Worm (Caenorhabditis elegans) whole organism, mixed stage, embryonic: ENCODE data around the gene F34D10.8.
A peak's percentile ranks its signal among the peaks of the same experiment; 100 is the strongest.

ENCODE experiments used
- M03D4.4 ChIP-seq: sonication (generic microtip); optimal IDR thresholded peaks from 2 replicates; lab custom pipeline; 2017; ENCODE audit warnings: mild to moderate bottlenecking, missing genetic modification characterization, missing compliant biosample characterization
- bed-3 ChIP-seq: fragments of 200-800 bp; sonication (Bioruptor generic); optimal IDR thresholded peaks from 3 replicates; lab custom pipeline; 2018; ENCODE audit warnings: mild to moderate bottlenecking, missing genetic modification characterization, moderate library complexity, missing compliant biosample characterization
- blmp-1 ChIP-seq: fragments of 150-350 bp; optimal IDR thresholded peaks from 2 replicates; lab custom pipeline; 2014; ENCODE audit warnings: missing biosample characterization, missing genetic modification characterization
- ceh-39 ChIP-seq: fragments of 150-350 bp; optimal IDR thresholded peaks from 2 replicates; lab custom pipeline; 2014; ENCODE audit warnings: missing biosample characterization, missing genetic modification characterization
- ceh-43 ChIP-seq: fragments of 200-800 bp; sonication (Bioruptor generic); optimal IDR thresholded peaks from 2 replicates; lab custom pipeline; 2018; ENCODE audit warnings: mild to moderate bottlenecking, missing genetic modification characterization, moderate library complexity, missing compliant biosample characterization
- ceh-83 ChIP-seq: fragments of 200-800 bp; sonication (Bioruptor generic); optimal IDR thresholded peaks from 2 replicates; lab custom pipeline; 2018; ENCODE audit warnings: mild to moderate bottlenecking, missing genetic modification characterization, missing compliant biosample characterization
- ces-1 ChIP-seq: fragments of 150-350 bp; optimal IDR thresholded peaks from 2 replicates; lab custom pipeline; 2014; ENCODE audit warnings: missing biosample characterization, missing genetic modification reagents, missing genetic modification characterization
- cnd-1 ChIP-seq: fragments of 200-800 bp; sonication (Bioruptor generic); optimal IDR thresholded peaks from 2 replicates; lab custom pipeline; 2018; ENCODE audit warnings: mild to moderate bottlenecking, missing genetic modification characterization, missing compliant biosample characterization
- drap-1 ChIP-seq: fragments of 200-800 bp; sonication (Bioruptor generic); optimal IDR thresholded peaks from 3 replicates; lab custom pipeline; 2018; ENCODE audit warnings: mild to moderate bottlenecking, missing genetic modification characterization, missing compliant biosample characterization
- elt-1 ChIP-seq: sonication (generic microtip); optimal IDR thresholded peaks from 2 replicates; lab custom pipeline; 2017; ENCODE audit warnings: missing genetic modification characterization, mild to moderate bottlenecking, missing compliant biosample characterization, antibody characterized with exemption, moderate library complexity, borderline replicate concordance; ENCODE audit not compliant: insufficient read depth
- elt-3 ChIP-seq: fragments of 150-350 bp; optimal IDR thresholded peaks from 2 replicates; lab custom pipeline; 2014; ENCODE audit warnings: missing biosample characterization, missing genetic modification characterization
- flh-1 ChIP-seq: fragments of 200-800 bp; sonication (Bioruptor generic); optimal IDR thresholded peaks from 2 replicates; lab custom pipeline; 2018; ENCODE audit warnings: mild to moderate bottlenecking, missing genetic modification characterization, moderate library complexity, missing compliant biosample characterization
- hlh-1 ChIP-seq: fragments of 150-350 bp; optimal IDR thresholded peaks from 2 replicates; lab custom pipeline; 2014; ENCODE audit warnings: missing biosample characterization, missing genetic modification reagents, missing genetic modification characterization
- lin-13 ChIP-seq: fragments of 150-350 bp; optimal IDR thresholded peaks from 2 replicates; lab custom pipeline; 2014; ENCODE audit warnings: missing biosample characterization, missing genetic modification characterization
- lin-32 ChIP-seq: fragments of 200-800 bp; sonication (Bioruptor generic); optimal IDR thresholded peaks from 2 replicates; lab custom pipeline; 2018; ENCODE audit warnings: mild to moderate bottlenecking, missing genetic modification characterization, missing compliant biosample characterization
- lsy-2 ChIP-seq: fragments of 150-350 bp; optimal IDR thresholded peaks from 2 replicates; lab custom pipeline; 2014; ENCODE audit warnings: missing biosample characterization, missing genetic modification characterization
- mab-5 ChIP-seq: fragments of 150-350 bp; optimal IDR thresholded peaks from 2 replicates; lab custom pipeline; 2014; ENCODE audit warnings: missing biosample characterization, missing genetic modification characterization
- mls-2 ChIP-seq: sonication (generic microtip); optimal IDR thresholded peaks from 2 replicates; lab custom pipeline; 2016; ENCODE audit warnings: mild to moderate bottlenecking, missing genetic modification characterization, moderate library complexity, missing compliant biosample characterization
- nhr-12 ChIP-seq: fragments of 150-350 bp; optimal IDR thresholded peaks from 2 replicates; lab custom pipeline; 2014; ENCODE audit warnings: missing biosample characterization, missing genetic modification characterization
- nhr-2 ChIP-seq: fragments of 150-350 bp; optimal IDR thresholded peaks from 2 replicates; lab custom pipeline; 2014; ENCODE audit warnings: missing biosample characterization, missing genetic modification characterization
- nhr-237 ChIP-seq: fragments of 150-350 bp; optimal IDR thresholded peaks from 2 replicates; lab custom pipeline; 2014; ENCODE audit warnings: missing biosample characterization, missing genetic modification characterization
- nhr-28 ChIP-seq: fragments of 150-350 bp; optimal IDR thresholded peaks from 2 replicates; lab custom pipeline; 2014; ENCODE audit warnings: missing biosample characterization, missing genetic modification characterization
- nhr-76 ChIP-seq: sonication (generic microtip); optimal IDR thresholded peaks from 2 replicates; lab custom pipeline; 2017; ENCODE audit warnings: missing biosample characterization, missing genetic modification characterization
- sem-2 ChIP-seq: fragments of 200-800 bp; sonication (Bioruptor generic); optimal IDR thresholded peaks from 2 replicates; lab custom pipeline; 2018; ENCODE audit warnings: mild to moderate bottlenecking, missing genetic modification characterization, missing compliant biosample characterization
- snpc-4 ChIP-seq: fragments of 150-350 bp; optimal IDR thresholded peaks from 2 replicates; lab custom pipeline; 2014; ENCODE audit warnings: missing biosample characterization, missing genetic modification characterization
- sptf-1 ChIP-seq: sonication (generic microtip); optimal IDR thresholded peaks from 2 replicates; lab custom pipeline; 2017; ENCODE audit warnings: mild to moderate bottlenecking, missing genetic modification characterization, moderate library complexity, missing compliant biosample characterization
- unc-120 ChIP-seq: sonication (generic microtip); optimal IDR thresholded peaks from 2 replicates; lab custom pipeline; 2017; ENCODE audit warnings: missing genetic modification characterization, missing compliant biosample characterization; ENCODE audit not compliant: poor library complexity, severe bottlenecking
- unc-39 ChIP-seq: fragments of 150-350 bp; optimal IDR thresholded peaks from 2 replicates; lab custom pipeline; 2014; ENCODE audit warnings: missing biosample characterization, missing genetic modification characterization
- unc-62 ChIP-seq: fragments of 150-350 bp; optimal IDR thresholded peaks from 2 replicates; lab custom pipeline; 2014; ENCODE audit warnings: missing biosample characterization, missing genetic modification reagents, missing genetic modification characterization
- zip-8 ChIP-seq: fragments of 150-350 bp; optimal IDR thresholded peaks from 2 replicates; lab custom pipeline; 2014; ENCODE audit warnings: missing biosample characterization, missing genetic modification characterization
- ztf-11 ChIP-seq: fragments of 150-350 bp; optimal IDR thresholded peaks from 2 replicates; lab custom pipeline; 2014; ENCODE audit warnings: missing biosample characterization, missing genetic modification characterization

The F34D10.8 gene

DNA sequence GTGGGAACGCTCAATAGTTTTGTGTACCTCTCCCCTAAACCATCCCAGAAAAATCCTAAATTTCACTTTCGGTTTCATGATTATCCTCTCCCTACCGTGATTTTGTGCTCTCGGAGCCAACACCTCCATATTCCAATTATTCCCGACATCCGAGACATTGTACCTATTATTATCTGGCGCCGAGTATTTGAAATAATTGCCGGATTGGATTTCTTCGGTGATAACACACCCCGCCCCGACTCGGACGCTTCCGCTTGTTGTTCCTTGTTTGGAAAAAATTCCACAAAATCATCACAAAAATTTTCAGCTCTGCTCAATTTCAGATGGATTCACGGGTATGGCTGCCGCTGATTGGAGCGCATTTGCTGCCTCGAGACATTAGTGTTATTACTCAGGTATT, 14.6 kb downstream of the F34D10.8 start, which contains the start of gene lin-48:
Gene lin-48, plus strand, starts transcription at position 301 of the 400 bp plus-strand sequence.
- no peak for TF ChIP-seq unc-120
- no peak for TF ChIP-seq drap-1 (GFP tag; lab: Kevin White, UChicago)
- TF ChIP-seq mab-5 (tag; lab: Kevin White, UChicago), result no peak
- no peak for TF ChIP-seq elt-3 (tag; lab: Kevin White, UChicago)
- TF ChIP-seq ceh-83 (GFP tag; lab: Kevin White, UChicago), result no peak
- no peak for TF ChIP-seq hlh-1 (tag; lab: Kevin White, UChicago)
- no peak for TF ChIP-seq sem-2
- TF ChIP-seq lin-13 (tag; lab: Kevin White, UChicago), result no peak
- no peak for TF ChIP-seq flh-1 (GFP tag; lab: Kevin White, UChicago)
- no peak for TF ChIP-seq nhr-2
- TF ChIP-seq snpc-4 (tag; lab: Kevin White, UChicago), result no peak
- no peak for TF ChIP-seq nhr-76
- no peak for TF ChIP-seq nhr-28 (tag; lab: Kevin White, UChicago)
- no peak for TF ChIP-seq zip-8 (tag; lab: Kevin White, UChicago)
- TF ChIP-seq elt-1, result no peak
- TF ChIP-seq bed-3 (GFP tag; lab: Kevin White, UChicago), result no peak

- no peak for TF ChIP-seq sem-2
- no peak for TF ChIP-seq flh-1 (GFP tag; lab: Kevin White, UChicago)
- TF ChIP-seq nhr-237 (tag; lab: Kevin White, UChicago), result no peak
- no peak for TF ChIP-seq nhr-28 (tag; lab: Kevin White, UChicago)
- TF ChIP-seq sptf-1, result no peak
- TF ChIP-seq ztf-11, result no peak
- no peak for TF ChIP-seq elt-3 (tag; lab: Kevin White, UChicago)
- TF ChIP-seq unc-39, result no peak
- TF ChIP-seq lin-32 (GFP tag; lab: Kevin White, UChicago), result no peak
- TF ChIP-seq blmp-1 (tag; lab: Kevin White, UChicago), result no peak
- no peak for TF ChIP-seq ceh-43 (GFP tag; lab: Kevin White, UChicago)
- TF ChIP-seq ces-1, result no peak
- no peak for TF ChIP-seq bed-3 (GFP tag; lab: Kevin White, UChicago)
- no peak for TF ChIP-seq lsy-2 (tag; lab: Kevin White, UChicago)
- no peak for TF ChIP-seq mls-2
- TF ChIP-seq unc-120, result no peak
- no peak for TF ChIP-seq ceh-39 (tag; lab: Kevin White, UChicago)
- TF ChIP-seq snpc-4 (tag; lab: Kevin White, UChicago), result no peak
- TF ChIP-seq ceh-83 (GFP tag; lab: Kevin White, UChicago), result no peak
These were observed 28.7 kb downstream of the F34D10.8 start, which contains the start of gene arcp-1 for ce11 chrIII:3759312-3759711. Gene arcp-1, minus strand, starts transcription at chrIII:3759412.

DNA sequence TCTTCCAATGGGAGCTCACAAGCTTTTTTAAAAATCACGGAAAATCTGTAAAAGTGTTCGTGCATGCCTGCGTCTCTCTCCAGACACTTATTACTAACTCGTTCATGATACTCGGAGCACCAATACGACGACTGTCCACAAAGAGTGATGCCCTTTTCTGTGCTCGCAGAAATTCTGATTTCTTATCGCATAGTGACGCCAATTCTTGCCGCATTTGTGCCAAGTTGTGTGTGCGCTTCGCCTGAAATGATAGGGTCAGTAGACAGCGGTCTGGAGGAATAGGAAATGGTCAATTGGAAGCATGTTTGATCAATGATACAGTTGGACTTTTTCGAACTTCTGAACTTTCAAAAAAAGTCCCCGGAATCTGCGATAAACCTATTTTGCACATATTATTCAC, 33.5 kb downstream of the F34D10.8 start:
- TF ChIP-seq M03D4.4, result no peak

DNA sequence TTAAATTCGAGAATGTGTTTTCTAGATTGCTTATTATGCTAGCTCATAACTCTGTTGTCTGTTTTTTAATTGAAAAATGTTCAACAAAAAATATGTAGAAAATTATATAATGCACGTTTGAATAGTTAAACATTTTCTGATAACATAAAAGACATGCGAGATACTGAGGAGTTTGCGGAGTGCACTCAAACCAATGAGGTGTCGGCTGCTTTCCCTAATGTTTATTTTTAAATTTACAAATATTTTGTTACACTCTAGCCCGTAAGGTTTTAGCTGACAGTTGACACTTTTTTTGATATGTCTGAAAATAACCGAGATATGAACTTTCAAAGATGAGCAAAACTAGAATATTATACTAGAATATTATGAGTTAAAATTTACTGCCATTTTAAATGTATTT, 34.0 kb downstream of the F34D10.8 start:
- TF ChIP-seq sptf-1, result no peak
- no peak for TF ChIP-seq nhr-12 (tag; lab: Kevin White, UChicago)
- TF ChIP-seq unc-120, result no peak
- no peak for TF ChIP-seq mls-2
- TF ChIP-seq bed-3 (GFP tag; lab: Kevin White, UChicago), result no peak
- no peak for TF ChIP-seq nhr-2
- TF ChIP-seq nhr-76, result no peak
- TF ChIP-seq cnd-1 (tag; lab: Kevin White, UChicago), result no peak
- TF ChIP-seq ceh-43 (GFP tag; lab: Kevin White, UChicago), result no peak
- no peak for TF ChIP-seq nhr-237 (tag; lab: Kevin White, UChicago)
- no peak for TF ChIP-seq unc-62 (GFP tag; lab: Kevin White, UChicago)
- TF ChIP-seq ces-1, result no peak

DNA sequence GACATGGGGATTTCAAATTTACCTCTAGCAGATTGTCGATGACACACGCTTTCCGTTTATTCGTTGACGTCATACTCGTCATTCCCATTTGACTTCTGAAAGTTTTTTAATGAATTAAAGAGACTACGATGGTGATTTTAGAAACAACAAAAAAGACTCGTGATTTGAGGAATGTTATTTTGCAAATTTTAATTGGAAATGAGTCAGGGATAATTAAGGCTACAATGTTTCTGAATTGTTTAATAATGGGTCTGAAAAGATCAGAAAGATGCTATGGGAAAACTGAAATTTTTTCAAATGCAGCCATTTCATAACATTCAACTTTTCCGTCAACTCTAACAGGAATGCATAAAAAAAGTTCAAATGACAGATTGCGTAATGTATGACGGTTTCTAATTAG, 34.9 kb downstream of the F34D10.8 start, which contains the start of gene C44F1.1:
Gene C44F1.1, minus strand, starts transcription at position 101 of the 400 bp plus-strand sequence.
- TF ChIP-seq elt-1 (no peak), zip-8 (tag; lab: Kevin White, UChicago) (peak; percentile 34)

- TF ChIP-seq unc-39 (no peak), ceh-43 (GFP tag; lab: Kevin White, UChicago) (no peak)
These were observed 37.6 kb downstream of the F34D10.8 start, which contains the start of gene gmeb-3 for ce11 chrIII:3768200-3768599. Gene gmeb-3, plus strand, starts transcription at chrIII:3768500.
